Worm (Caenorhabditis elegans) whole organism, L4 larva: ENCODE results near the gene rabr-2.

Experiments used
- ama-1 ChIP-seq: fragments of 150-350 bp; optimal IDR thresholded peaks from 2 replicates; lab custom pipeline; 2014; ENCODE audit warnings: inconsistent platforms, mixed read lengths
- daf-19 ChIP-seq: fragments of 200-800 bp; sonication (Bioruptor generic); conservative IDR thresholded peaks from 2 replicates; pipeline ENCODE4 v1.3.6; 2022; ENCODE audit warnings: missing genetic modification characterization, missing compliant biosample characterization
- gei-8 ChIP-seq: fragments of 200-800 bp; sonication (Bioruptor generic); optimal IDR thresholded peaks from 2 replicates; lab custom pipeline; 2018; ENCODE audit warnings: mild to moderate bottlenecking, missing genetic modification characterization, missing compliant biosample characterization
- nhr-76 ChIP-seq: fragments of 150-350 bp; optimal IDR thresholded peaks from 2 replicates; lab custom pipeline; 2014; ENCODE audit warnings: missing biosample characterization, missing genetic modification characterization
- pha-4 ChIP-seq, 2 experiments: fragments of 150-350 bp in 1 of 2; fragments of 200-800 bp in 1 of 2; sonication (Bioruptor generic) in 1 of 2; IDR thresholded peaks in 1 of 2; optimal IDR thresholded peaks in 1 of 2; 2 replicates each; pipeline versions ENCODE4 v1.3.6 to Lab custom; 2014 to 2022; ENCODE audit warnings: missing genetic modification characterization in 2 of 2, missing genetic modification reagents in 2 of 2, missing biosample characterization in 1 of 2, missing compliant biosample characterization in 1 of 2
- pqm-1 ChIP-seq: sonication (generic microtip); optimal IDR thresholded peaks from 2 replicates; lab custom pipeline; 2017; ENCODE audit warnings: missing biosample characterization, missing genetic modification characterization
- tra-1 ChIP-seq: fragments of 200-800 bp; sonication (Bioruptor generic); IDR thresholded peaks from 2 replicates; pipeline ENCODE4 v1.3.6; 2022; ENCODE audit warnings: missing genetic modification reagents, missing genetic modification characterization, missing compliant biosample characterization
- unc-62 ChIP-seq, 3 experiments: fragments of 150-350 bp in 1 of 3; sonication (generic microtip); optimal IDR thresholded peaks in 2 of 3; peaks in 1 of 3; 1 replicate in 1 of 3; 2 replicates in 2 of 3; lab custom pipeline; 2014 to 2017; ENCODE audit warnings: missing biosample characterization in 3 of 3, missing genetic modification characterization in 3 of 3, missing genetic modification reagents in 3 of 3, missing genotype in 1 of 3
- zip-11 ChIP-seq: fragments of 200-800 bp; sonication (Bioruptor generic); IDR thresholded peaks from 2 replicates; pipeline ENCODE4 v1.3.6; 2022; ENCODE audit warnings: missing genetic modification characterization, missing compliant biosample characterization

DNA sequence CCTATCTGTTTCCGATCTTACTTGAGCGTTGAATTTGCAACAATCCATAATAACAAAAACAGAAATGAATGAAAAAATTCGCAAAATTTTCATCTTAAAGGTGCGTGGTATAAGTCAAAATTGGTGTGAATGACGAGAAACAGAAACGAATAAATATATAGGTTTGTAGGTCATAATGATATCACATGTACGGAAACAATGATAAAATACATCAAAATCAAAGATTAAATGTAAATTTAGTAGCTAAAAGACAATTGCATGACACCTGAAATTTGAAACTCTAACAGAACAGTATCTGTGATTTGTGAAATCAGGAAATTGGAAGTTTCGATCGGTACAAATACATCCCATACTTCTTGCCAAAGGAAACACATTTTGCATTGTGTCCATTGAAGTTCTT lies 7.9 kb downstream of the rabr-2 start, which contains the start of gene F11E6.9:
- TF ChIP-seq gei-8 (GFP tag; lab: Kevin White, UChicago) (no peak), daf-19 (GFP tag; lab: Robert Waterston, UW) (no peak), zip-11 (GFP tag; lab: Robert Waterston, UW) (no peak), pqm-1 (no peak), ama-1 (lab: Kevin White, UChicago) (no peak), nhr-76 (tag; lab: Kevin White, UChicago) (no peak), pha-4 (GFP tag; IDR thresholded peaks at IDR 0.05; lab: Robert Waterston, UW) (no peak), pha-4 (tag; optimal IDR thresholded peaks at IDR 0.05; lab: Kevin White, UChicago) (no peak), unc-62 (GFP tag; optimal IDR thresholded peaks at IDR 0.05 in 1 of 2; lab: Kevin White, UChicago) (no peak), unc-62 (tag; optimal IDR thresholded peaks at IDR 0.05; lab: Kevin White, UChicago) (no peak), tra-1 (GFP tag; lab: Robert Waterston, UW) (no peak)
